Worm (Caenorhabditis elegans) whole organism, L4 larva: Measurements from ENCODE around the gene rnh-1.2.

ENCODE experiments used
- ceh-62 ChIP-seq: sonication (generic microtip); optimal IDR thresholded peaks from 2 replicates; lab custom pipeline; 2017; ENCODE audit warnings: missing biosample characterization, missing genetic modification characterization
- fos-1 ChIP-seq: fragments of 150-350 bp; optimal IDR thresholded peaks from 2 replicates; lab custom pipeline; 2014; ENCODE audit warnings: missing biosample characterization, missing genetic modification characterization
- mes-2 ChIP-seq: sonication (generic microtip); optimal IDR thresholded peaks from 2 replicates; lab custom pipeline; 2016; ENCODE audit warnings: missing genotype, mild to moderate bottlenecking, missing genetic modification characterization, missing compliant biosample characterization; ENCODE audit not compliant: poor library complexity, severe bottlenecking
- nhr-48 ChIP-seq: sonication (generic microtip); optimal IDR thresholded peaks from 2 replicates; lab custom pipeline; 2016; ENCODE audit warnings: mild to moderate bottlenecking, missing genetic modification characterization, missing compliant biosample characterization
- nhr-6 ChIP-seq: fragments of 150-350 bp; optimal IDR thresholded peaks from 2 replicates; lab custom pipeline; 2014; ENCODE audit warnings: missing biosample characterization, missing genetic modification characterization
- nhr-76 ChIP-seq: fragments of 150-350 bp; optimal IDR thresholded peaks from 2 replicates; lab custom pipeline; 2014; ENCODE audit warnings: missing biosample characterization, missing genetic modification characterization
- pqm-1 ChIP-seq: sonication (generic microtip); optimal IDR thresholded peaks from 2 replicates; lab custom pipeline; 2017; ENCODE audit warnings: missing biosample characterization, missing genetic modification characterization
- unc-39 ChIP-seq: sonication (generic microtip); optimal IDR thresholded peaks from 2 replicates; lab custom pipeline; 2017; ENCODE audit warnings: missing biosample characterization, missing genetic modification characterization
- zip-11 ChIP-seq: fragments of 200-800 bp; sonication (Bioruptor generic); IDR thresholded peaks from 2 replicates; pipeline ENCODE4 v1.3.6; 2022; ENCODE audit warnings: missing genetic modification characterization, missing compliant biosample characterization

ce11 chrII:9855620-9856019 is 13.8 kb upstream of the rnh-1.2 start, which contains the start of gene chil-4:
- TF ChIP-seq fos-1 (tag; lab: Kevin White, UChicago) (no peak), mes-2 (tag; lab: Kevin White, UChicago) (no peak), ceh-62 (tag; lab: Kevin White, UChicago) (no peak), nhr-6 (no peak), nhr-48 (no peak), pqm-1 (tag; lab: Kevin White, UChicago) (no peak), unc-39 (tag; lab: Kevin White, UChicago) (no peak), nhr-76 (no peak), zip-11 (GFP tag; lab: Robert Waterston, UW) (no peak)
